Worm (Caenorhabditis elegans) whole organism, early embryonic: Measurements from ENCODE around the gene sdz-9.

Experiments used
- F13C5.2 ChIP-seq: sonication (generic microtip); optimal IDR thresholded peaks from 2 replicates; lab custom pipeline; 2017; ENCODE audit warnings: mild to moderate bottlenecking, missing genetic modification characterization, inconsistent platforms, missing compliant biosample characterization
- ama-1 ChIP-seq: fragments of 150-350 bp; optimal IDR thresholded peaks from 2 replicates; lab custom pipeline; 2014
- ceh-13 ChIP-seq: fragments of 200-800 bp; sonication (Bioruptor generic); optimal IDR thresholded peaks from 2 replicates; lab custom pipeline; 2018; ENCODE audit warnings: mild to moderate bottlenecking, missing genetic modification characterization, missing compliant biosample characterization
- ets-7 ChIP-seq: sonication (generic microtip); optimal IDR thresholded peaks from 2 replicates; lab custom pipeline; 2016; ENCODE audit warnings: missing genotype, missing genetic modification characterization, missing compliant biosample characterization
- flt-1 ChIP-seq: fragments of 200-800 bp; sonication (Bioruptor generic); IDR thresholded peaks from 2 replicates; pipeline ENCODE4 v1.3.6; 2022; ENCODE audit warnings: missing genetic modification characterization, missing compliant biosample characterization
- hmbx-1 ChIP-seq: sonication (generic microtip); optimal IDR thresholded peaks from 2 replicates; lab custom pipeline; 2016; ENCODE audit warnings: mild to moderate bottlenecking, missing genetic modification characterization, missing compliant biosample characterization
- hmg-4 ChIP-seq: fragments of 200-800 bp; sonication (Bioruptor generic); optimal IDR thresholded peaks from 2 replicates; lab custom pipeline; 2018; ENCODE audit warnings: mild to moderate bottlenecking, missing genetic modification characterization, missing compliant biosample characterization
- pes-1 ChIP-seq: fragments of 200-800 bp; sonication (Bioruptor generic); IDR thresholded peaks from 2 replicates; pipeline ENCODE4 v1.3.6; 2022; ENCODE audit warnings: missing genetic modification reagents, missing genetic modification characterization, missing compliant biosample characterization
- scrt-1 ChIP-seq: fragments of 200-800 bp; sonication (Bioruptor generic); IDR thresholded peaks from 2 replicates; pipeline ENCODE4 v1.3.6; 2022; ENCODE audit warnings: missing genetic modification characterization, missing compliant biosample characterization
- tbx-11 ChIP-seq: fragments of 200-800 bp; sonication (Bioruptor generic); IDR thresholded peaks from 2 replicates; pipeline ENCODE4 v1.3.6; 2022; ENCODE audit warnings: missing genetic modification characterization, missing compliant biosample characterization
- tra-4 ChIP-seq: sonication (generic microtip); optimal IDR thresholded peaks from 2 replicates; lab custom pipeline; 2017; ENCODE audit warnings: missing genetic modification characterization, missing compliant biosample characterization

DNA sequence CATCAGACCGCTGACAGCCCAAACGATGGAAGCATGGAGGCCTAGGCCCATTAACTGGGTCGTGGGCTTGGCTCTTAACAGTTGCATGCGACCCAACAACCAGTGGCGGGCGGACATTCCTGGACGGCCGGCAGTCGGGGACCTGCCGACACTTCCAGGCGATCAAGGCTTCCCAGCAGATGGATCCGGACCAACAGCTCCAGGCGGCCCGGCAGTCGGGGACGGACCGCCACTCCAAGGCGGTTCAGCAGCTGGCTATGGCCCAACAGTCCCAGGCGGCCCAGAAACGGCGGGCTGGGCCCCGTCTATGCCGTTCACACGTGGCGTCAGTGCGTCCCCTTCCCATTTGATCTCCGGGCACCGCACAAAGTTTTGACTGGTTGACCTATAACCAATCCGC lies 32.0 kb downstream of the sdz-9 start:
- no peak for TF ChIP-seq ets-7
- TF ChIP-seq ceh-13 (GFP tag; lab: Kevin White, UChicago), result no peak
- no peak for TF ChIP-seq flt-1 (GFP tag; lab: Robert Waterston, UW)
- TF ChIP-seq F13C5.2, result no peak
- TF ChIP-seq pes-1 (GFP tag; lab: Robert Waterston, UW), result no peak
- no peak for TF ChIP-seq ama-1 (lab: Kevin White, UChicago)
- 0 out of 2 replicates have a peak, but pooled peaks have one; percentile 47 for TF ChIP-seq scrt-1 (GFP tag; lab: Robert Waterston, UW)
- no peak for TF ChIP-seq hmbx-1 (tag; lab: Kevin White, UChicago)
- TF ChIP-seq hmg-4, result no peak
- no peak for TF ChIP-seq tbx-11 (GFP tag; lab: Robert Waterston, UW)
- TF ChIP-seq tra-4, result no peak
